Fruit fly (Drosophila melanogaster) whole organism, pupa: ENCODE measurements around the gene Cpr65Au.

Experiments used
- CG10348 ChIP-seq: fragments of 200-800 bp; sonication (Bioruptor generic); IDR thresholded peaks from 2 replicates; pipeline ENCODE4 v1.3.6; 2022; ENCODE audit warnings: missing biosample characterization, missing genetic modification characterization
- CG13204 ChIP-seq: fragments of 200-800 bp; sonication (Bioruptor generic); optimal IDR thresholded peaks from 2 replicates; lab custom pipeline; 2018; ENCODE audit warnings: missing biosample characterization, mild to moderate bottlenecking, missing genetic modification characterization, moderate library complexity
- CG17806 ChIP-seq: fragments of 200-800 bp; sonication (Bioruptor generic); optimal IDR thresholded peaks from 2 replicates; lab custom pipeline; 2018; ENCODE audit warnings: missing biosample characterization, mild to moderate bottlenecking, missing genetic modification characterization, moderate library complexity
- CG34367 ChIP-seq: fragments of 200-800 bp; sonication (Bioruptor generic); optimal IDR thresholded peaks from 2 replicates; lab custom pipeline; 2018; ENCODE audit warnings: missing biosample characterization, mild to moderate bottlenecking, missing genetic modification characterization
- CG4496 ChIP-seq: fragments of 200-800 bp; sonication (Bioruptor generic); IDR thresholded peaks from 3 replicates; pipeline ENCODE4 v1.3.6; 2022; ENCODE audit warnings: missing biosample characterization, missing genetic modification characterization
- CG8301 ChIP-seq: fragments of 200-800 bp; sonication (Bioruptor generic); optimal IDR thresholded peaks from 2 replicates; lab custom pipeline; 2018; ENCODE audit warnings: missing biosample characterization, mild to moderate bottlenecking, missing genetic modification characterization
- CG9948 ChIP-seq: fragments of 200-800 bp; sonication (Bioruptor generic); optimal IDR thresholded peaks from 2 replicates; lab custom pipeline; 2018; ENCODE audit warnings: missing biosample characterization, mild to moderate bottlenecking, missing genetic modification characterization, moderate library complexity
- EcR ChIP-seq: fragments of 200-800 bp; sonication (Bioruptor generic); optimal IDR thresholded peaks from 3 replicates; lab custom pipeline; 2019; ENCODE audit warnings: missing biosample characterization, missing genetic modification characterization, mild to moderate bottlenecking, moderate library complexity, missing genetic modification reagents

DNA sequence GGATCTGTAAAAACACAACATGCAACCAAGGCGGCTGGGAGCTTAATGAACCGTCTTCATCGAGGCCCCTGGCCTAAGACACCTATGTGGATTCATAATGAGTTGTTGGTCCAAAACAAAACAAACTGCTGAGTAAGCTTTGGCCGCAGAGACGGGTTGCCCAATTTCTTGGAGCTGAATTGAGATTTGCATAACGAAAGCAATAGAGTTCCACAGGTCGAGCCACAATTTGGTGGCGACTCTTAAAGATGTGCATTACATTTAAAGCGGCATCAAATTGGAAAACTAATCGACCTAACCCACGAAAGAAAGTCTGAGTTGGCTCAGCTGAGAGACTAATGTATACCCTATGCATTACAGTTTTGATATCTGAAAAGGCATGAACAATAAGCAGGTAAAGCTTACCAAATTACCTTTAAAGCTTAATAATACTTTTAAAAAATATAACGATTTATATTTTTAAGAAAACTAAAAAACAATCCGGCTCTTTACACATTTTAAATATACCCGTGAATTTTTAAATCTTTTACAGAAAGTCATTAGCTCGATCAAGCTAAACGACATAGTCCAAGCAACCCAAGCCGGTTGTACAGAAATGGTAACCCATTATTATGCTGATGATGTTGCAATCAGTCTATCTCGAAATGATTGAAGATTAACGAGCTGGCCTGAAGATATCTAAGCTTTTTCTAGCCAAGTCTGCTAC, 25.6 kb upstream of the Cpr65Au start, which contains the start of gene CG13297:
- no peak for TF ChIP-seq CG17806 (tag; lab: Kevin White, UChicago)
- no peak for TF ChIP-seq CG10348 (GFP tag; lab: Robert Waterston, UW)
- TF ChIP-seq CG4496 (GFP tag; lab: Robert Waterston, UW) = no peak
- no peak for TF ChIP-seq CG13204 (GFP tag; lab: Kevin White, UChicago)
- no peak for TF ChIP-seq EcR (GFP tag; lab: Kevin White, UChicago)
- no peak for TF ChIP-seq CG34367 (tag; lab: Kevin White, UChicago)
- TF ChIP-seq CG8301 (tag; lab: Kevin White, UChicago) = no peak
- TF ChIP-seq CG9948 = no peak
